Fruit fly (Drosophila melanogaster): Measurements from ENCODE around the gene CG4496.

The CG4496 gene

dm6 chr2L:7222829-7223272 is 33.0 kb upstream of the CG4496 start, which contains the start of gene mEFG1 (continued):
- TF ChIP-seq CG6854 (GFP tag; optimal IDR thresholded peaks at IDR 0.05) (no peak), CG12769 (tag; optimal IDR thresholded peaks at IDR 0.05) (no peak), kay (GFP tag; optimal IDR thresholded peaks at IDR 0.05) (no peak), seq (GFP tag; IDR thresholded peaks at IDR 0.05) (no peak), bab2 (GFP tag; optimal IDR thresholded peaks at IDR 0.05) (no peak), CG10462 (GFP tag; optimal IDR thresholded peaks at IDR 0.05) (no peak), E2f1 (GFP tag; IDR thresholded peaks at IDR 0.05) (no peak), run (tag; optimal IDR thresholded peaks at IDR 0.05) (no peak), CG33213 (GFP tag; optimal IDR thresholded peaks at IDR 0.05) (no peak), inv (GFP tag; IDR thresholded peaks at IDR 0.05; ENCODE audit: partially characterized antibody) (peak; percentile 59), az2 (GFP tag; optimal IDR thresholded peaks at IDR 0.05) (no peak), CG2129 (GFP tag; IDR thresholded peaks at IDR 0.05; ENCODE audit: partially characterized antibody) (peak; percentile 43; the same call in 1 of the 2 replicates), CG11696 (GFP tag; IDR thresholded peaks at IDR 0.05) (no peak), CG4707 (GFP tag; optimal IDR thresholded peaks at IDR 0.05) (no peak), CG2202 (tag; optimal IDR thresholded peaks at IDR 0.05) (no peak), CG11398 (GFP tag; optimal IDR thresholded peaks at IDR 0.05) (no peak), CG1603 (tag; optimal IDR thresholded peaks at IDR 0.05) (no peak), CG16815 (GFP tag; optimal IDR thresholded peaks at IDR 0.05) (no peak), tin (GFP tag; optimal IDR thresholded peaks at IDR 0.05) (no peak), grn (GFP tag; optimal IDR thresholded peaks at IDR 0.05) (no peak), yki (optimal IDR thresholded peaks at IDR 0.05) (no peak), so (GFP tag; IDR thresholded peaks at IDR 0.05) (no peak), Rfx (GFP tag; IDR thresholded peaks at IDR 0.05) (peak; percentile 19; the same call in 1 of the 2 replicates), ems (GFP tag; optimal IDR thresholded peaks at IDR 0.05) (no peak), lola (GFP tag; optimal IDR thresholded peaks at IDR 0.05) (no peak), CG12659 (GFP tag; optimal IDR thresholded peaks at IDR 0.05) (peak; percentile 22), BEAF-32 (GFP tag; optimal IDR thresholded peaks at IDR 0.05) (peak; percentile 69), CG4730 (GFP tag; IDR thresholded peaks at IDR 0.05) (no peak), CG16813 (GFP tag; IDR thresholded peaks at IDR 0.05; ENCODE audit: partially characterized antibody) (peak; percentile 70), CG4328 (GFP tag; optimal IDR thresholded peaks at IDR 0.05) (no peak), dan (GFP tag; IDR thresholded peaks at IDR 0.05) (no peak), disco-r (GFP tag; optimal IDR thresholded peaks at IDR 0.05) (no peak), br (optimal IDR thresholded peaks at IDR 0.05) (no peak), CG10267 (tag; optimal IDR thresholded peaks at IDR 0.05) (peak; percentile 49), Jarid2 (GFP tag; optimal IDR thresholded peaks at IDR 0.05) (no peak), CG7839 (tag; optimal IDR thresholded peaks at IDR 0.05) (peak; percentile 24), CG14667 (GFP tag; IDR thresholded peaks at IDR 0.05) (no peak), CG10431 (GFP tag; optimal IDR thresholded peaks at IDR 0.05) (no peak), D (optimal IDR thresholded peaks at IDR 0.05) (no peak), D (GFP tag; optimal IDR thresholded peaks at IDR 0.05) (no peak), CG9817 (tag; optimal IDR thresholded peaks at IDR 0.05) (no peak), grau (tag; optimal IDR thresholded peaks at IDR 0.05) (peak; percentile 15), CG3163 (GFP tag; optimal IDR thresholded peaks at IDR 0.05) (no peak), CG30020 (tag; optimal IDR thresholded peaks at IDR 0.05) (peak; percentile 18), CG2199 (GFP tag; IDR thresholded peaks at IDR 0.05) (no peak), hb (GFP tag; IDR thresholded peaks at IDR 0.05; ENCODE audit: partially characterized antibody) (peak; percentile 66; the same call in 1 of the 3 replicates), Taf1 (GFP tag; IDR thresholded peaks at IDR 0.05) (no peak), amos (GFP tag; IDR thresholded peaks at IDR 0.05; ENCODE audit: partially characterized antibody) (peak; percentile 75; the same call in 1 of the 2 replicates), Doc3 (GFP tag; IDR thresholded peaks at IDR 0.05; ENCODE audit: partially characterized antibody) (peak; percentile 64), CG31224 (GFP tag; IDR thresholded peaks at IDR 0.05) (no peak), trh (GFP tag; optimal IDR thresholded peaks at IDR 0.05) (no peak), CG7928 (GFP tag; optimal IDR thresholded peaks at IDR 0.05) (no peak)

All from whole organism, embryonic.